Worm (Caenorhabditis elegans) whole organism, L4/young adult: ENCODE measurements around the gene cyp-35B3.

ENCODE experiments used
- dao-5 ChIP-seq: sonication (generic microtip); optimal IDR thresholded peaks from 2 replicates; lab custom pipeline; 2016; ENCODE audit warnings: missing genotype, missing genetic modification characterization, moderate library complexity, missing compliant biosample characterization
- him-1 ChIP-seq: sonication (generic microtip); optimal IDR thresholded peaks from 2 replicates; lab custom pipeline; 2016; ENCODE audit warnings: missing genotype, missing genetic modification reagents, missing genetic modification characterization, missing compliant biosample characterization

DNA sequence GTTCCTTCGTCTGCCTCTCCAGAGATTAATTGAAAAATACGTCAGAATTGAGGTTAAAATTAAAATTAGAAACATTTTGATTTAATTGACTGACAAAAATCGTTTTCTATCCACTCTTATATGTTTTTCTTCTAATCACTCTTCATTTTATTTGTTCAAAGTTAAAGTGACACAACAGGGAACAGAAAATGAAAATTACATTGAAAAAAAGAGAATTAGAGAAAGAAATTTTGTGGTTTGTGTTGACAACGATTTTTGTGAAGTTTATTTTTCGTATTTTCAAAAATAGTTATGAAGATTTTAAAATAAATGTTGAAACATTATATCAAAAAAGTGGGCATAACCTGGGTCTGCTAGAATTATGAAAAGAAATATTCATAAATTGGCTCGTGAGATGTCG, 12.5 kb downstream of the cyp-35B3 start, which contains the start of gene cyp-34A5:
- TF ChIP-seq him-1 (tag; lab: Kevin White, UChicago): no peak
- TF ChIP-seq dao-5 (tag; lab: Kevin White, UChicago): no peak
